Fruit fly (Drosophila melanogaster) whole organism, prepupa: Measurements from ENCODE around the gene CG8461.

Source experiments
- Blimp-1 ChIP-seq: fragments of 200-800 bp; sonication (Bioruptor generic); optimal IDR thresholded peaks from 3 replicates; lab custom pipeline; 2017; ENCODE audit warnings: missing biosample characterization, missing genetic modification characterization, mild to moderate bottlenecking, moderate library complexity, missing genetic modification reagents
- CG10631 ChIP-seq: fragments of 200-800 bp; sonication (Bioruptor generic); optimal IDR thresholded peaks from 2 replicates; lab custom pipeline; 2016; ENCODE audit warnings: missing biosample characterization, missing genetic modification characterization
- CG10669 ChIP-seq: fragments of 200-800 bp; sonication (Bioruptor generic); optimal IDR thresholded peaks from 3 replicates; lab custom pipeline; 2018; ENCODE audit warnings: missing biosample characterization, mild to moderate bottlenecking, missing genetic modification characterization, moderate library complexity
- CG11294 ChIP-seq: fragments of 200-800 bp; sonication (Bioruptor generic); IDR thresholded peaks from 2 replicates; pipeline ENCODE4 v1.3.6; 2022; ENCODE audit warnings: missing biosample characterization, missing genetic modification characterization
- CG11762 ChIP-seq: fragments of 200-800 bp; sonication (Bioruptor generic); optimal IDR thresholded peaks from 3 replicates; lab custom pipeline; 2016; ENCODE audit warnings: missing biosample characterization, missing genetic modification characterization; ENCODE audit not compliant: insufficient read depth
- CG15336 ChIP-seq: fragments of 200-800 bp; sonication (Bioruptor generic); IDR thresholded peaks from 2 replicates; pipeline ENCODE4 v1.3.6; 2022; ENCODE audit warnings: missing biosample characterization, missing genetic modification characterization
- CG31627 ChIP-seq: fragments of 200-800 bp; sonication (Bioruptor generic); optimal IDR thresholded peaks from 3 replicates; lab custom pipeline; 2016; ENCODE audit warnings: missing biosample characterization, missing genetic modification characterization
- CG32006 ChIP-seq: fragments of 200-800 bp; sonication (Bioruptor generic); optimal IDR thresholded peaks from 3 replicates; lab custom pipeline; 2017; ENCODE audit warnings: missing biosample characterization, mild to moderate bottlenecking, missing genetic modification characterization
- CG3919 ChIP-seq: fragments of 200-800 bp; sonication (Bioruptor generic); optimal IDR thresholded peaks from 3 replicates; lab custom pipeline; 2016; ENCODE audit warnings: missing biosample characterization, missing genetic modification characterization
- CG4318 ChIP-seq: fragments of 200-800 bp; sonication (Bioruptor generic); optimal IDR thresholded peaks from 3 replicates; lab custom pipeline; 2017; ENCODE audit warnings: missing biosample characterization, mild to moderate bottlenecking, missing genetic modification characterization
- CG6163 ChIP-seq: fragments of 200-800 bp; sonication (Bioruptor generic); IDR thresholded peaks from 3 replicates; pipeline ENCODE4 v1.3.6; 2022; ENCODE audit warnings: missing biosample characterization, missing genetic modification characterization
- CG6276 ChIP-seq: fragments of 200-800 bp; sonication (Bioruptor generic); optimal IDR thresholded peaks from 2 replicates; lab custom pipeline; 2017; ENCODE audit warnings: missing biosample characterization, mild to moderate bottlenecking, missing genetic modification characterization
- CG6808 ChIP-seq: fragments of 200-800 bp; sonication (Bioruptor generic); optimal IDR thresholded peaks from 3 replicates; lab custom pipeline; 2017; ENCODE audit warnings: missing biosample characterization, missing genetic modification characterization, mild to moderate bottlenecking, moderate library complexity, missing genetic modification reagents
- CG8119 ChIP-seq: fragments of 200-800 bp; sonication (Bioruptor generic); IDR thresholded peaks from 3 replicates; pipeline ENCODE4 v1.3.6; 2022; ENCODE audit warnings: missing biosample characterization, missing genetic modification characterization
- Eip75B ChIP-seq: fragments of 200-800 bp; sonication (Bioruptor generic); optimal IDR thresholded peaks from 3 replicates; lab custom pipeline; 2016; ENCODE audit warnings: missing biosample characterization, missing genetic modification characterization
- Eip78C ChIP-seq: fragments of 200-800 bp; sonication (Bioruptor generic); peaks from one replicate; lab custom pipeline; 2016; ENCODE audit warnings: missing biosample characterization, missing genetic modification characterization
- Eip93F ChIP-seq: fragments of 200-800 bp; sonication (Bioruptor generic); optimal IDR thresholded peaks from 2 replicates; lab custom pipeline; 2016; ENCODE audit warnings: missing biosample characterization, mild to moderate bottlenecking, missing genetic modification characterization
- Ets96B ChIP-seq: fragments of 200-800 bp; optimal IDR thresholded peaks from 2 replicates; lab custom pipeline; 2019; ENCODE audit warnings: missing biosample characterization, mild to moderate bottlenecking, missing genetic modification characterization, moderate library complexity
- Gug ChIP-seq: fragments of 200-800 bp; sonication (Bioruptor generic); IDR thresholded peaks from 2 replicates; pipeline ENCODE4 v1.3.6; 2022; ENCODE audit warnings: missing biosample characterization, missing genetic modification characterization
- Hr38 ChIP-seq: sonication (Bioruptor generic); optimal IDR thresholded peaks from 2 replicates; lab custom pipeline; 2016; ENCODE audit warnings: missing biosample characterization, missing genetic modification characterization
- Hr4 ChIP-seq: fragments of 200-800 bp; sonication (Bioruptor generic); optimal IDR thresholded peaks from 3 replicates; lab custom pipeline; 2016; ENCODE audit warnings: missing biosample characterization, missing genetic modification characterization
- Met ChIP-seq: fragments of 200-800 bp; sonication (Bioruptor generic); optimal IDR thresholded peaks from 3 replicates; lab custom pipeline; 2016; ENCODE audit warnings: missing biosample characterization, missing genetic modification characterization
- OdsH ChIP-seq: fragments of 200-800 bp; sonication (Bioruptor generic); optimal IDR thresholded peaks from 3 replicates; lab custom pipeline; 2016; ENCODE audit warnings: missing biosample characterization, missing genetic modification characterization
- Smox ChIP-seq: fragments of 200-800 bp; sonication (Bioruptor generic); optimal IDR thresholded peaks from 3 replicates; lab custom pipeline; 2016; ENCODE audit warnings: missing biosample characterization, missing genetic modification characterization
- Sox14 ChIP-seq: fragments of 200-800 bp; sonication (Bioruptor generic); optimal IDR thresholded peaks from 3 replicates; lab custom pipeline; 2016; ENCODE audit warnings: missing biosample characterization, missing genetic modification characterization
- Sox15 ChIP-seq: fragments of 200-800 bp; sonication (Bioruptor generic); optimal IDR thresholded peaks from 3 replicates; lab custom pipeline; 2016; ENCODE audit warnings: missing biosample characterization, missing genetic modification characterization
- achi ChIP-seq: fragments of 200-800 bp; sonication (Bioruptor generic); optimal IDR thresholded peaks from 3 replicates; lab custom pipeline; 2016; ENCODE audit warnings: missing biosample characterization, missing genetic modification characterization
- acj6 ChIP-seq: fragments of 200-800 bp; sonication (Bioruptor generic); optimal IDR thresholded peaks from 3 replicates; lab custom pipeline; 2016; ENCODE audit warnings: missing biosample characterization, missing genetic modification characterization
- dac ChIP-seq: fragments of 200-800 bp; sonication (Bioruptor generic); optimal IDR thresholded peaks from 2 replicates; lab custom pipeline; 2017; ENCODE audit warnings: missing biosample characterization, mild to moderate bottlenecking, missing genetic modification characterization
- dsx ChIP-seq: fragments of 200-800 bp; optimal IDR thresholded peaks from 3 replicates; lab custom pipeline; 2019; ENCODE audit warnings: missing biosample characterization, mild to moderate bottlenecking, missing genetic modification characterization, moderate library complexity; ENCODE audit not compliant: poor library complexity, severe bottlenecking
- eg ChIP-seq: fragments of 200-800 bp; sonication (Bioruptor generic); IDR thresholded peaks from 3 replicates; pipeline ENCODE4 v1.3.6; 2022; ENCODE audit warnings: missing biosample characterization, missing genetic modification characterization
- fd85E ChIP-seq: fragments of 200-800 bp; sonication (Bioruptor generic); optimal IDR thresholded peaks from 3 replicates; lab custom pipeline; 2016; ENCODE audit warnings: missing biosample characterization, missing genetic modification characterization
- fkh ChIP-seq: fragments of 200-800 bp; sonication (Bioruptor generic); optimal IDR thresholded peaks from 3 replicates; lab custom pipeline; 2017; ENCODE audit warnings: missing biosample characterization, mild to moderate bottlenecking, missing genetic modification characterization, moderate library complexity
- net ChIP-seq: fragments of 200-800 bp; sonication (Bioruptor generic); optimal IDR thresholded peaks from 3 replicates; lab custom pipeline; 2016; ENCODE audit warnings: missing biosample characterization, missing genetic modification characterization
- pdm3 ChIP-seq: fragments of 200-800 bp; sonication (Bioruptor generic); optimal IDR thresholded peaks from 3 replicates; lab custom pipeline; 2016; ENCODE audit warnings: missing biosample characterization, missing genetic modification characterization
- salr ChIP-seq, 2 experiments: fragments of 200-800 bp; sonication (Bioruptor generic); optimal IDR thresholded peaks; 3 replicates each; lab custom pipeline; 2016 to 2018; ENCODE audit warnings: missing biosample characterization in 2 of 2, missing genetic modification characterization in 2 of 2, mild to moderate bottlenecking in 1 of 2
- spab ChIP-seq: fragments of 200-800 bp; sonication (Bioruptor generic); optimal IDR thresholded peaks from 2 replicates; lab custom pipeline; 2017; ENCODE audit warnings: missing biosample characterization, mild to moderate bottlenecking, missing genetic modification characterization, missing genetic modification reagents
- ss ChIP-seq, 2 experiments: fragments of 200-800 bp; sonication (Bioruptor generic); optimal IDR thresholded peaks; 2 replicates in 1 of 2; 3 replicates in 1 of 2; lab custom pipeline; 2017 to 2018; ENCODE audit warnings: mild to moderate bottlenecking in 2 of 2, missing biosample characterization in 2 of 2, missing genetic modification characterization in 2 of 2, moderate library complexity in 1 of 2
- svp ChIP-seq: fragments of 200-800 bp; sonication (Bioruptor generic); peaks from one replicate; lab custom pipeline; 2016; ENCODE audit warnings: missing biosample characterization, missing genetic modification characterization
- topi ChIP-seq: fragments of 200-800 bp; sonication (Bioruptor generic); optimal IDR thresholded peaks from 3 replicates; lab custom pipeline; 2016; ENCODE audit warnings: missing biosample characterization, missing genetic modification characterization
- vri ChIP-seq: fragments of 200-800 bp; sonication (Bioruptor generic); optimal IDR thresholded peaks from 3 replicates; lab custom pipeline; 2016; ENCODE audit warnings: missing biosample characterization, mild to moderate bottlenecking, missing genetic modification characterization

Gene CG8461

dm6 chr3R:14492287-14492889 is 21.0 kb downstream of the CG8461 start (continued):
- TF ChIP-seq Ets96B (tag; lab: Kevin White, UChicago) (no peak), CG10669 (GFP tag; lab: Kevin White, UChicago) (no peak), topi (GFP tag; lab: Kevin White, UChicago) (no peak), fkh (GFP tag; lab: Kevin White, UChicago) (no peak), dsx (GFP tag; lab: Kevin White, UChicago) (peak; percentile 59), CG11294 (GFP tag; lab: Robert Waterston, UW) (no peak)

- peak; percentile 18 for TF ChIP-seq acj6 (GFP tag; lab: Kevin White, UChicago)
- peak; percentile 48; the same call in 1 of the 2 replicates for TF ChIP-seq Gug (GFP tag; lab: Robert Waterston, UW)
- peak; percentile 23 for TF ChIP-seq CG10631 (GFP tag; lab: Kevin White, UChicago)
- no peak for TF ChIP-seq spab (GFP tag; lab: Kevin White, UChicago)
- TF ChIP-seq Eip75B (GFP tag; lab: Kevin White, UChicago): no peak
- TF ChIP-seq CG32006: peak; percentile 83
- peak; percentile 43 for TF ChIP-seq CG3919
- no peak for TF ChIP-seq vri (GFP tag; lab: Kevin White, UChicago)
- peak; percentile 81 for TF ChIP-seq eg (GFP tag; lab: Robert Waterston, UW)
- TF ChIP-seq Hr38 (GFP tag; lab: Kevin White, UChicago): no peak
- TF ChIP-seq CG6808 (GFP tag; lab: Kevin White, UChicago): no peak
- TF ChIP-seq CG4318: peak; percentile 53
- no peak for TF ChIP-seq ss (GFP tag; optimal IDR thresholded peaks at IDR 0.05; lab: Kevin White, UChicago)
- TF ChIP-seq CG8119 (GFP tag; lab: Robert Waterston, UW): peak; percentile 86
- no peak for TF ChIP-seq Smox (GFP tag; lab: Kevin White, UChicago)
- TF ChIP-seq Eip78C (GFP tag; lab: Kevin White, UChicago): peak; percentile 77
- no peak for TF ChIP-seq Blimp-1 (GFP tag; lab: Kevin White, UChicago)
- no peak for TF ChIP-seq Eip93F (GFP tag; lab: Kevin White, UChicago)
- TF ChIP-seq OdsH (GFP tag; lab: Kevin White, UChicago): peak; percentile 52
- peak; percentile 85 for TF ChIP-seq CG15336 (GFP tag; lab: Robert Waterston, UW)
- TF ChIP-seq CG11762: no peak
- TF ChIP-seq CG6276 (GFP tag; lab: Kevin White, UChicago): peak; percentile 66
- peak; percentile 47 for TF ChIP-seq dac (GFP tag; lab: Kevin White, UChicago)
- peak; percentile 58 for TF ChIP-seq Hr4
- peak; percentile 45 for TF ChIP-seq achi
- TF ChIP-seq svp (GFP tag; lab: Kevin White, UChicago): no peak
- no peak for TF ChIP-seq Met
- peak; percentile 46 for TF ChIP-seq net (GFP tag; lab: Kevin White, UChicago)
- peak in 1 of 2 experiments; percentile 32 for TF ChIP-seq salr (GFP tag; optimal IDR thresholded peaks at IDR 0.05; lab: Kevin White, UChicago)
- TF ChIP-seq fd85E (GFP tag; lab: Kevin White, UChicago): no peak
- no peak for TF ChIP-seq Sox15 (GFP tag; lab: Kevin White, UChicago)
- peak; percentile 40 for TF ChIP-seq pdm3 (GFP tag; lab: Kevin White, UChicago)
- peak; percentile 74 for TF ChIP-seq CG6163 (GFP tag; lab: Robert Waterston, UW)
- peak; percentile 4 for TF ChIP-seq Sox14
- TF ChIP-seq CG31627 (GFP tag; lab: Kevin White, UChicago): no peak
- TF ChIP-seq, all 60 proteins: peak for 20
Observed at dm6 chr3R:14486469-14486868, 27.0 kb downstream of the CG8461 start.
